Worm (Caenorhabditis elegans): Measurements from ENCODE around the gene lst-5.

- TF ChIP-seq pha-4 (GFP tag; IDR thresholded peaks at IDR 0.05) (no peak), pha-4 (tag; optimal IDR thresholded peaks at IDR 0.05) (no peak), nhr-10 (tag; optimal IDR thresholded peaks at IDR 0.05) (no peak), pqm-1 (tag; optimal IDR thresholded peaks at IDR 0.05) (no peak), sdz-12 (GFP tag; optimal IDR thresholded peaks at IDR 0.05) (no peak), F49E8.2 (tag; optimal IDR thresholded peaks at IDR 0.05; ENCODE audit: borderline replicate concordance) (no peak), arid-1 (GFP tag; conservative IDR thresholded peaks at IDR 0.05) (no peak), jun-1 (tag; optimal IDR thresholded peaks at IDR 0.05) (no peak), dve-1 (tag; optimal IDR thresholded peaks at IDR 0.05; ENCODE audit: insufficient read depth) (no peak), fos-1 (tag; optimal IDR thresholded peaks at IDR 0.05) (no peak), hlh-11 (tag; optimal IDR thresholded peaks at IDR 0.05) (no peak)
Measured at ce11 chrII:6974011-6974410, 48.7 kb upstream of the lst-5 start.

Measured in whole organism, L4 larva.